Fruit fly (Drosophila melanogaster) whole organism, embryonic: ENCODE results near the gene Polr2I.
A peak's percentile ranks its signal among the peaks of the same experiment; 100 is the strongest.

Experiments
- CG10147 ChIP-seq: fragments of 200-800 bp; sonication (Bioruptor generic); optimal IDR thresholded peaks from 2 replicates; lab custom pipeline; 2019; ENCODE audit warnings: missing biosample characterization, mild to moderate bottlenecking, missing genetic modification characterization, moderate library complexity
- CG11504 ChIP-seq: fragments of 200-800 bp; sonication (Bioruptor generic); optimal IDR thresholded peaks from 3 replicates; lab custom pipeline; 2019; ENCODE audit warnings: missing biosample characterization, mild to moderate bottlenecking, missing genetic modification characterization, moderate library complexity
- CG11560 ChIP-seq: fragments of 200-800 bp; sonication (Bioruptor generic); IDR thresholded peaks from 3 replicates; pipeline ENCODE4 v1.3.6; 2022; ENCODE audit warnings: missing biosample characterization, missing genetic modification characterization
- CG1233 ChIP-seq: fragments of 200-800 bp; sonication (Bioruptor generic); optimal IDR thresholded peaks from 4 replicates; lab custom pipeline; 2018; ENCODE audit warnings: missing biosample characterization, mild to moderate bottlenecking, missing genetic modification characterization
- CG13775 ChIP-seq: fragments of 200-800 bp; sonication (Bioruptor generic); optimal IDR thresholded peaks from 3 replicates; lab custom pipeline; 2017; ENCODE audit warnings: missing biosample characterization, mild to moderate bottlenecking, missing genetic modification characterization
- CG15514 ChIP-seq: fragments of 200-800 bp; sonication (Bioruptor generic); optimal IDR thresholded peaks from 3 replicates; lab custom pipeline; 2017; ENCODE audit warnings: missing biosample characterization, missing genetic modification characterization, mild to moderate bottlenecking, moderate library complexity, missing genetic modification reagents
- CG17328 ChIP-seq: fragments of 200-800 bp; sonication (Bioruptor generic); IDR thresholded peaks from 2 replicates; pipeline ENCODE4 v1.3.6; 2022; ENCODE audit warnings: missing biosample characterization, missing genetic modification characterization
- CG1792 ChIP-seq: fragments of 200-800 bp; sonication (Bioruptor generic); optimal IDR thresholded peaks from 2 replicates; lab custom pipeline; 2016; ENCODE audit warnings: missing biosample characterization, missing genetic modification characterization
- CG31441 ChIP-seq: fragments of 200-800 bp; sonication (Bioruptor generic); IDR thresholded peaks from 2 replicates; pipeline ENCODE4 v1.3.6; 2022; ENCODE audit warnings: missing biosample characterization, missing genetic modification characterization
- CG32767 ChIP-seq: fragments of 200-800 bp; sonication (Bioruptor generic); IDR thresholded peaks from 2 replicates; pipeline ENCODE4 v1.3.6; 2022; ENCODE audit warnings: missing biosample characterization, missing genetic modification characterization
- CG3281 ChIP-seq: fragments of 200-800 bp; sonication (Bioruptor generic); optimal IDR thresholded peaks from 3 replicates; lab custom pipeline; 2017; ENCODE audit warnings: missing biosample characterization, mild to moderate bottlenecking, missing genetic modification characterization
- CG33213 ChIP-seq: fragments of 200-800 bp; sonication (Bioruptor generic); optimal IDR thresholded peaks from 3 replicates; lab custom pipeline; 2016; ENCODE audit warnings: missing biosample characterization, missing genetic modification characterization
- CG4360 ChIP-seq: fragments of 200-800 bp; sonication (Bioruptor generic); IDR thresholded peaks from 2 replicates; pipeline ENCODE4 v1.3.6; 2022; ENCODE audit warnings: missing biosample characterization, missing genetic modification characterization
- CG4404 ChIP-seq: fragments of 200-800 bp; sonication (Bioruptor generic); IDR thresholded peaks from 2 replicates; pipeline ENCODE4 v1.3.6; 2022; ENCODE audit warnings: missing biosample characterization, missing genetic modification characterization
- CG4424 ChIP-seq: fragments of 200-800 bp; sonication (Bioruptor generic); optimal IDR thresholded peaks from 3 replicates; lab custom pipeline; 2016; ENCODE audit warnings: missing biosample characterization, missing genetic modification characterization
- CG7271 ChIP-seq: fragments of 200-800 bp; sonication (Bioruptor generic); optimal IDR thresholded peaks from 2 replicates; lab custom pipeline; 2018; ENCODE audit warnings: missing biosample characterization, mild to moderate bottlenecking, missing genetic modification characterization, moderate library complexity
- CG7839 ChIP-seq: fragments of 200-800 bp; sonication (Bioruptor generic); optimal IDR thresholded peaks from 3 replicates; lab custom pipeline; 2018; ENCODE audit warnings: missing biosample characterization, mild to moderate bottlenecking, missing genetic modification characterization, moderate library complexity
- CG7987 ChIP-seq: fragments of 200-800 bp; sonication (Bioruptor generic); optimal IDR thresholded peaks from 2 replicates; lab custom pipeline; 2018; ENCODE audit warnings: missing biosample characterization, mild to moderate bottlenecking, missing genetic modification characterization, moderate library complexity
- CG8765 ChIP-seq: fragments of 200-800 bp; sonication (Bioruptor generic); IDR thresholded peaks from 2 replicates; pipeline ENCODE4 v1.3.6; 2022; ENCODE audit warnings: missing biosample characterization, missing genetic modification characterization
- CG9437 ChIP-seq: fragments of 200-800 bp; sonication (Bioruptor generic); optimal IDR thresholded peaks from 2 replicates; lab custom pipeline; 2018; ENCODE audit warnings: missing biosample characterization, mild to moderate bottlenecking, missing genetic modification characterization
- CrebB ChIP-seq: fragments of 200-800 bp; sonication (Bioruptor generic); optimal IDR thresholded peaks from 3 replicates; lab custom pipeline; 2018; ENCODE audit warnings: missing biosample characterization, mild to moderate bottlenecking, missing genetic modification characterization
- Fer1 ChIP-seq: fragments of 200-800 bp; sonication (Bioruptor generic); optimal IDR thresholded peaks from 2 replicates; lab custom pipeline; 2017; ENCODE audit warnings: missing biosample characterization, mild to moderate bottlenecking, missing genetic modification characterization
- Fer3 ChIP-seq: fragments of 200-800 bp; sonication (Bioruptor generic); optimal IDR thresholded peaks from 2 replicates; lab custom pipeline; 2018; ENCODE audit warnings: missing biosample characterization, mild to moderate bottlenecking, missing genetic modification characterization, moderate library complexity
- Gug ChIP-seq: fragments of 200-800 bp; sonication (Bioruptor generic); IDR thresholded peaks from 4 replicates; pipeline ENCODE4 v1.3.6; 2022; ENCODE audit warnings: missing biosample characterization, missing genetic modification characterization
- HLHmδ ChIP-seq: fragments of 200-800 bp; sonication (Bioruptor generic); optimal IDR thresholded peaks from 2 replicates; lab custom pipeline; 2018; ENCODE audit warnings: missing biosample characterization, mild to moderate bottlenecking, missing genetic modification characterization, moderate library complexity
- Hmr ChIP-seq: fragments of 200-800 bp; sonication (Bioruptor generic); optimal IDR thresholded peaks from 3 replicates; lab custom pipeline; 2017; ENCODE audit warnings: mild to moderate bottlenecking, missing biosample characterization, missing genetic modification reagents, missing genetic modification characterization
- Hr39 ChIP-seq: fragments of >200 bp; optimal IDR thresholded peaks from 2 replicates; lab custom pipeline; 2017
- Jarid2 ChIP-seq: fragments of 200-800 bp; sonication (Bioruptor generic); optimal IDR thresholded peaks from 3 replicates; lab custom pipeline; 2017; ENCODE audit warnings: mild to moderate bottlenecking, missing biosample characterization, missing genetic modification reagents, missing genetic modification characterization
- Meics ChIP-seq: fragments of 200-800 bp; sonication (Bioruptor generic); optimal IDR thresholded peaks from 2 replicates; lab custom pipeline; 2017; ENCODE audit warnings: missing biosample characterization, mild to moderate bottlenecking, missing genetic modification characterization
- Sox100B ChIP-seq: fragments of 200-800 bp; sonication (Bioruptor generic); optimal IDR thresholded peaks from 3 replicates; lab custom pipeline; 2018; ENCODE audit warnings: missing biosample characterization, mild to moderate bottlenecking, missing genetic modification characterization
- Sox102F ChIP-seq: fragments of 200-800 bp; sonication (Bioruptor generic); optimal IDR thresholded peaks from 2 replicates; lab custom pipeline; 2018; ENCODE audit warnings: missing biosample characterization, mild to moderate bottlenecking, missing genetic modification characterization, moderate library complexity
- Stat92E ChIP-seq, 3 experiments: fragments of >200 bp in 2 of 3; fragments of 200-800 bp in 1 of 3; sonication (Bioruptor generic) in 1 of 3; optimal IDR thresholded peaks; 2 replicates each; lab custom pipeline; 2017 to 2019; ENCODE audit warnings: missing biosample characterization in 3 of 3, missing genetic modification characterization in 3 of 3, mild to moderate bottlenecking in 1 of 3, moderate library complexity in 1 of 3
- YL-1 ChIP-seq: fragments of 200-800 bp; sonication (Bioruptor generic); optimal IDR thresholded peaks from 3 replicates; lab custom pipeline; 2017; ENCODE audit warnings: missing biosample characterization, mild to moderate bottlenecking, missing genetic modification characterization
- ato ChIP-seq: fragments of 200-800 bp; sonication (Bioruptor generic); IDR thresholded peaks from 2 replicates; pipeline ENCODE4 v1.3.6; 2022; ENCODE audit warnings: missing biosample characterization, missing genetic modification characterization; ENCODE audit not compliant: partially characterized antibody
- bsh ChIP-seq, 2 experiments: fragments of 200-800 bp; sonication (Bioruptor generic); optimal IDR thresholded peaks; 2 replicates each; lab custom pipeline; 2017 to 2018; ENCODE audit warnings: mild to moderate bottlenecking in 2 of 2, missing biosample characterization in 2 of 2, missing genetic modification characterization in 2 of 2, moderate library complexity in 1 of 2
- cato ChIP-seq: fragments of 200-800 bp; sonication (Bioruptor generic); optimal IDR thresholded peaks from 2 replicates; lab custom pipeline; 2016; ENCODE audit warnings: missing biosample characterization, missing genetic modification characterization, borderline replicate concordance
- dmrt99B ChIP-seq: fragments of 200-800 bp; sonication (Bioruptor generic); optimal IDR thresholded peaks from 2 replicates; lab custom pipeline; 2018; ENCODE audit warnings: missing biosample characterization, mild to moderate bottlenecking, missing genetic modification characterization, moderate library complexity
- dpn ChIP-seq, 2 experiments: fragments of 200-800 bp; sonication (Bioruptor generic); optimal IDR thresholded peaks; 3 replicates each; lab custom pipeline; 2016; ENCODE audit warnings: missing biosample characterization in 2 of 2, missing genetic modification characterization in 2 of 2
- esg ChIP-seq: fragments of 200-800 bp; sonication (Bioruptor generic); conservative IDR thresholded peaks from 2 replicates; pipeline ENCODE4 v1.3.6; 2022; ENCODE audit warnings: missing biosample characterization, missing genetic modification characterization
- fd3F ChIP-seq: fragments of 200-800 bp; sonication (Bioruptor generic); optimal IDR thresholded peaks from 2 replicates; lab custom pipeline; 2018; ENCODE audit warnings: missing biosample characterization, mild to moderate bottlenecking, missing genetic modification characterization, moderate library complexity
- grau ChIP-seq: fragments of 200-800 bp; optimal IDR thresholded peaks from 3 replicates; lab custom pipeline; 2019; ENCODE audit warnings: missing biosample characterization, mild to moderate bottlenecking, missing genetic modification characterization, moderate library complexity
- her ChIP-seq: fragments of 200-800 bp; sonication (Bioruptor generic); optimal IDR thresholded peaks from 2 replicates; lab custom pipeline; 2016; ENCODE audit warnings: missing biosample characterization, missing genetic modification characterization
- lilli ChIP-seq: fragments of 200-800 bp; sonication (Bioruptor generic); optimal IDR thresholded peaks from 3 replicates; lab custom pipeline; 2016; ENCODE audit warnings: missing biosample characterization, missing genetic modification characterization
- nmo ChIP-seq: fragments of 200-800 bp; sonication (Bioruptor generic); optimal IDR thresholded peaks from 2 replicates; lab custom pipeline; 2018; ENCODE audit warnings: missing biosample characterization, mild to moderate bottlenecking, missing genetic modification characterization, moderate library complexity
- row ChIP-seq: fragments of 200-800 bp; sonication (Bioruptor generic); IDR thresholded peaks from 3 replicates; pipeline ENCODE4 v1.3.6; 2022; ENCODE audit warnings: missing biosample characterization, missing genetic modification characterization
- sim ChIP-seq: fragments of 200-800 bp; sonication (Bioruptor generic); IDR thresholded peaks from 2 replicates; pipeline ENCODE4 v1.3.6; 2022; ENCODE audit warnings: missing biosample characterization, missing genetic modification characterization
- slbo ChIP-seq: fragments of 200-800 bp; sonication (Bioruptor generic); IDR thresholded peaks from 2 replicates; pipeline ENCODE4 v1.3.6; 2022; ENCODE audit warnings: missing biosample characterization, missing genetic modification characterization
- tgo ChIP-seq: fragments of 200-800 bp; sonication (Bioruptor generic); IDR thresholded peaks from 3 replicates; pipeline ENCODE4 v1.3.6; 2022; ENCODE audit warnings: missing biosample characterization, missing genetic modification characterization
- vnd ChIP-seq: fragments of 200-800 bp; sonication (Bioruptor generic); IDR thresholded peaks from 3 replicates; pipeline ENCODE4 v1.3.6; 2022; ENCODE audit warnings: missing biosample characterization, missing genetic modification characterization; ENCODE audit not compliant: partially characterized antibody
- zfh1 ChIP-seq: fragments of 200-800 bp; sonication (Bioruptor generic); IDR thresholded peaks from 3 replicates; pipeline ENCODE4 v1.3.6; 2022; ENCODE audit warnings: missing biosample characterization, missing genetic modification characterization

Gene Polr2I

dm6 chr3R:14289958-14290835, 18.7 kb upstream of the Polr2I start (continued):
- TF ChIP-seq grau (tag; lab: Kevin White, UChicago) = peak; percentile 82
- TF ChIP-seq CG15514 (GFP tag; lab: Kevin White, UChicago) = peak; percentile 21
- no peak for TF ChIP-seq Jarid2
- peak; percentile 40 for TF ChIP-seq Sox102F (GFP tag; lab: Kevin White, UChicago)
- peak; percentile 17 for TF ChIP-seq CG10147
- no peak for TF ChIP-seq Hr39 (lab: Kevin White, UChicago)
- TF ChIP-seq row (GFP tag; lab: Robert Waterston, UW) = peak; percentile 55
- TF ChIP-seq slbo = peak; percentile 29; the same call in 1 of the 2 replicates
- peak; percentile 25 for TF ChIP-seq Meics
- TF ChIP-seq Fer1 (GFP tag; lab: Kevin White, UChicago) = peak; percentile 61
- TF ChIP-seq esg = no peak
- TF ChIP-seq cato = no peak
- no peak for TF ChIP-seq CG13775
- peak; percentile 19; the same call in 1 of the 3 replicates for TF ChIP-seq tgo (GFP tag; lab: Robert Waterston, UW)
- no peak for TF ChIP-seq YL-1 (GFP tag; lab: Kevin White, UChicago)
- TF ChIP-seq Sox100B (GFP tag; lab: Kevin White, UChicago) = peak; percentile 24
- peak; percentile 20 for TF ChIP-seq CG1233 (GFP tag; lab: Kevin White, UChicago)
- TF ChIP-seq CG3281 (GFP tag; lab: Kevin White, UChicago) = peak; percentile 50
- no peak for TF ChIP-seq CG4360 (GFP tag; lab: Robert Waterston, UW)
- TF ChIP-seq CG8765 = no peak
- no peak for TF ChIP-seq HLHmδ
- TF ChIP-seq CG9437 (GFP tag; lab: Kevin White, UChicago) = no peak
- no peak for TF ChIP-seq Gug
- no peak for TF ChIP-seq CG11560 (tag; lab: Robert Waterston, UW)
- no peak for TF ChIP-seq lilli (GFP tag; lab: Kevin White, UChicago)
- no peak for TF ChIP-seq CG4424 (GFP tag; lab: Kevin White, UChicago)
- no peak for TF ChIP-seq ato (GFP tag; lab: Robert Waterston, UW)
- TF ChIP-seq CG1792 (GFP tag; lab: Kevin White, UChicago) = no peak
- TF ChIP-seq dmrt99B (tag; lab: Kevin White, UChicago) = peak; percentile 53
- peak in 1 of 2 experiments; percentile 6 for TF ChIP-seq bsh (GFP tag; optimal IDR thresholded peaks at IDR 0.05; lab: Kevin White, UChicago)
- peak in 1 of 2 experiments; percentile 8 for TF ChIP-seq dpn (GFP tag; optimal IDR thresholded peaks at IDR 0.05; lab: Kevin White, UChicago)
- no peak for TF ChIP-seq CG32767 (GFP tag; lab: Robert Waterston, UW)
- TF ChIP-seq Fer3 = peak; percentile 28
- TF ChIP-seq CG17328 (GFP tag; lab: Robert Waterston, UW) = 0 out of 2 replicates have a peak, but pooled peaks have one; percentile 7
- TF ChIP-seq sim (GFP tag; lab: Robert Waterston, UW) = no peak
- TF ChIP-seq Stat92E (GFP tag; optimal IDR thresholded peaks at IDR 0.05; lab: Kevin White, UChicago) = no peak
- TF ChIP-seq, all 482 proteins: peak for 78

DNA sequence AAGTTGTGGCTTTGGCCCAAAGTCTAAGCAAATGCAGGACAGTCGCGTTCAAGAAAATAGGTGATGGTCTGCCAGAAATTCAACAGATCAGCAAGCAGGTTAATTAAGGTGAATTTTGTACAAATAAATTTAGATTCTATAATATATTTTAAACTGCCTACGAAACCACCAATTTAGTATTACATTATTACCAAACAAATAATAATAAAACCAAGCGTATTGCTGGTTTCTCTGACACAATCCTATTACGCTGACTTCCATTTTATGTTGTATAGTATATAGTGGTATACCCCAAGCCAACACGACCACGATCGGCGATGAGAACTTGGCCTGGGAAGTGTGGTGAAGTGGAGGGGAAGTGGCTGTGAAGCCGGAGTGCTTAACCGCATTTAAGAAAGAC, 17.5 kb upstream of the Polr2I start:
- TF ChIP-seq nmo (peak; percentile 14), Fer3 (peak; percentile 7), CG4404 (GFP tag; lab: Robert Waterston, UW) (no peak), fd3F (GFP tag; lab: Kevin White, UChicago) (no peak), her (GFP tag; lab: Kevin White, UChicago) (no peak), CG33213 (GFP tag; lab: Kevin White, UChicago) (no peak), CG7271 (no peak), Hmr (peak; percentile 2), CG31441 (GFP tag; lab: Robert Waterston, UW) (no peak; the same call in 1 of the 2 replicates), CrebB (tag; lab: Kevin White, UChicago) (no peak), zfh1 (GFP tag; lab: Robert Waterston, UW) (0 out of 3 replicates have a peak, but pooled peaks have one; percentile 13), CG7839 (tag; lab: Kevin White, UChicago) (peak; percentile 26), vnd (GFP tag; lab: Robert Waterston, UW) (no peak), CG7987 (GFP tag; lab: Kevin White, UChicago) (no peak), CG11504 (tag; lab: Kevin White, UChicago) (peak; percentile 54)
